Worm (Caenorhabditis elegans): Measurements from ENCODE around the gene mrp-8.

mrp-8 gene

DNA sequence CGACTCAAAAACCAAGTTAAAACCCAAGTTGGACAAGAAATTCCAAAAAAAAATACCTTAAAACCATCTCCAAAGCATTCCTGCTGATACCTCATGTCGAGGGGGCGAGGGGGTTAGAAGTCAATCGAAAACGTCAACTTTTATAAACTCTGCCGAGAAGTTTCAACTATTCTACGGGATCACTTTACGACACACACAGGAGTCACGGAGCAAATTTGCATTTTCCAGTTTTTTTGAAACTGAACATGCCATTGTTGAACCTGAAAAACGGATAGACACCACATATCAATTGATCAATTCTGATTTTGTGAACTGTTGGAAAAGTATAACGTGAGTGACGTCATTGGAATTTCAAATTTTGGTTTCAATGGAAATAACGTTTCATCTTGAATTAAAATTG lies at the start of gene mrp-8:
Gene mrp-8 (minus strand): TSS at position 101 of the 400 bp plus-strand sequence.
- no peak for TF ChIP-seq ceh-36 (tag; optimal IDR thresholded peaks at IDR 0.05)
- no peak for TF ChIP-seq hmbx-1 (tag; optimal IDR thresholded peaks at IDR 0.05)
- no peak for TF ChIP-seq scrt-1 (GFP tag; IDR thresholded peaks at IDR 0.05)
- TF ChIP-seq tbx-37 (GFP tag; conservative IDR thresholded peaks at IDR 0.05), result no peak
- TF ChIP-seq ets-7 (tag; optimal IDR thresholded peaks at IDR 0.05), result no peak
- TF ChIP-seq sea-1 (GFP tag; conservative IDR thresholded peaks at IDR 0.05), result no peak
- TF ChIP-seq ceh-13 (GFP tag; optimal IDR thresholded peaks at IDR 0.05), result no peak
- no peak for TF ChIP-seq ama-1 (optimal IDR thresholded peaks at IDR 0.05)
- no peak for TF ChIP-seq tbx-11 (GFP tag; IDR thresholded peaks at IDR 0.05)
- TF ChIP-seq aly-1 (tag; optimal IDR thresholded peaks at IDR 0.05), result no peak
- no peak for TF ChIP-seq F13C5.2 (tag; optimal IDR thresholded peaks at IDR 0.05)
- no peak for TF ChIP-seq tra-4 (tag; optimal IDR thresholded peaks at IDR 0.05)
- no peak for TF ChIP-seq hmg-4 (GFP tag; optimal IDR thresholded peaks at IDR 0.05)
- no peak for TF ChIP-seq pes-1 (GFP tag; IDR thresholded peaks at IDR 0.05)
- no peak for TF ChIP-seq B0310.2 (tag; optimal IDR thresholded peaks at IDR 0.05)

DNA sequence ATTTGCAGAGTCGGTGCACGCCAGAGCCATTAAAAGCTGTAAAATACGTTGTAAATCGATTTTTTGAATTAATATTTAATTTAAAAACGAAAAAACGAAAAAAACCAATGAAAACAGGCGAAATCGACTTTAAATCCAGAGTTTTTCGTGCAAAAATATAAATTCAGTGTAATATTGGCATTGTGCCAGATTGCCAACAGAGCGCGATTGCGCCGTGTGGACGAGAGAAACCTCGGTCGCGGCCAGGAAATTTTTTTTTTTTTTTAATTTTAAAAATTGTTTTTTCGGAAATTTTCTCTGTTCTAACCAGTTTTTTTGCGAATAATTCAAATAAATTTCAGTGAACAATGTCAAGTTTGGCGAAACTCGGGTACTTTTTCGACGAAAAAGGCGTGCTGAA lies 48.3 kb upstream of the mrp-8 start, which contains the start of the genes pph-4.1 and Y75B8A.31:
Gene pph-4.1 (minus strand): TSS at position 36 of the 400 bp plus-strand sequence.
Gene Y75B8A.31 (plus strand): TSS at position 342 of the 400 bp plus-strand sequence.
- TF ChIP-seq sea-1 (GFP tag; conservative IDR thresholded peaks at IDR 0.05) (0 out of 2 replicates have a peak, but pooled peaks have one; percentile 26), tbx-37 (GFP tag; conservative IDR thresholded peaks at IDR 0.05) (peak; percentile 87), aly-1 (tag; optimal IDR thresholded peaks at IDR 0.05) (no peak), hnd-1 (tag; optimal IDR thresholded peaks at IDR 0.05) (no peak), ama-1 (optimal IDR thresholded peaks at IDR 0.05) (no peak), ets-7 (tag; optimal IDR thresholded peaks at IDR 0.05) (no peak), tbx-11 (GFP tag; IDR thresholded peaks at IDR 0.05) (peak; percentile 52; the same call in 1 of the 2 replicates), pes-1 (GFP tag; IDR thresholded peaks at IDR 0.05) (peak; percentile 74), ceh-36 (tag; optimal IDR thresholded peaks at IDR 0.05) (no peak), ceh-13 (GFP tag; optimal IDR thresholded peaks at IDR 0.05) (peak; percentile 0), hmg-4 (GFP tag; optimal IDR thresholded peaks at IDR 0.05) (no peak), flt-1 (GFP tag; IDR thresholded peaks at IDR 0.05) (peak; percentile 48; the same call in 1 of the 2 replicates), F13C5.2 (tag; optimal IDR thresholded peaks at IDR 0.05) (peak; percentile 10), scrt-1 (GFP tag; IDR thresholded peaks at IDR 0.05) (0 out of 2 replicates have a peak, but pooled peaks have one; percentile 13)

DNA sequence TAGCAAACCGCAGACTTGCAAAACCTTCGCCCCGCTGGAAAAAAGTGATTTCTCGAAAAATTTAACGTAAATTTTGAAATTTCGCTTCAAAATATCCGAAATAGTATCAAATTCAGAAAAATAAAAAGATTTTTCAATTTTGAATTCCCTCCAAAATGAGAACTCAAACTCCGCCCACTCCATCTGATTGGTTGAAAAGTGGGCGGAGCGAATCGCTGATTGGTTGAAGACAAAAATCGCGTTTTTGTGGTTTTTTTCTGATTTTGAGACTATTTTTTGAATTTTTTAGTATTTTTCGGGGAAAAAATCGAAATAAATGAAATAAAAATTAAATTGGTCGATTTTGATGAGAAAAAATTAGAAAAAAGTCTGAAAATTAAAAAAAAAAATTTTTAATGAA lies 46.0 kb upstream of the mrp-8 start:
- no peak for TF ChIP-seq hmg-4 (GFP tag; optimal IDR thresholded peaks at IDR 0.05)
- TF ChIP-seq hmbx-1 (tag; optimal IDR thresholded peaks at IDR 0.05), result no peak
- TF ChIP-seq scrt-1 (GFP tag; IDR thresholded peaks at IDR 0.05), result no peak
- no peak for TF ChIP-seq flt-1 (GFP tag; IDR thresholded peaks at IDR 0.05)
- no peak for TF ChIP-seq B0310.2 (tag; optimal IDR thresholded peaks at IDR 0.05)
- TF ChIP-seq tra-4 (tag; optimal IDR thresholded peaks at IDR 0.05), result no peak
- TF ChIP-seq tbx-11 (GFP tag; IDR thresholded peaks at IDR 0.05), result no peak
- no peak for TF ChIP-seq tbx-37 (GFP tag; conservative IDR thresholded peaks at IDR 0.05)
- TF ChIP-seq hnd-1 (tag; optimal IDR thresholded peaks at IDR 0.05), result no peak
- no peak for TF ChIP-seq sea-1 (GFP tag; conservative IDR thresholded peaks at IDR 0.05)
- TF ChIP-seq pes-1 (GFP tag; IDR thresholded peaks at IDR 0.05), result no peak
- TF ChIP-seq ets-7 (tag; optimal IDR thresholded peaks at IDR 0.05), result no peak
- no peak for TF ChIP-seq F13C5.2 (tag; optimal IDR thresholded peaks at IDR 0.05)
- TF ChIP-seq ama-1 (optimal IDR thresholded peaks at IDR 0.05), result no peak
- TF ChIP-seq ceh-13 (GFP tag; optimal IDR thresholded peaks at IDR 0.05), result no peak
- no peak for TF ChIP-seq ceh-36 (tag; optimal IDR thresholded peaks at IDR 0.05)
- no peak for TF ChIP-seq aly-1 (tag; optimal IDR thresholded peaks at IDR 0.05)

DNA sequence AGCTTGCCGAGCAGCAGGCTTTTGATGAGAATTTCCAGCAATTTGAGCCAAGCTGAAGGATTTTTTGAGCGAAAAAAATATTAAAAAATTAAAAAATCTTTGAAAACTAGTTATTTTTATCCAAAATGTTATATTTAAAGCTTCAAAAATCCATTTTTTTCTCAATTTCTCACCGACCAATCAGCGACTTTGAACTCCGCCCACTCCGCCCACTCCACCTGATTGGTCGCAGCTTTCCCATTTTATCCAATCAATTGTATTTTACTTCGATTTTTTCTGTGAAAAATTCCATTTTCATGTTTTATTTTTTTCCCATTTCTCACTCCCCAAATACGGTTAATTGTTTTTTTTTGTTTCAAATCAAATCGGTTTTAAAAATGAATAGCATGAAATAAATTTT lies 42.0 kb upstream of the mrp-8 start:
- no peak for TF ChIP-seq tbx-11 (GFP tag; IDR thresholded peaks at IDR 0.05)
- no peak for TF ChIP-seq tbx-37 (GFP tag; conservative IDR thresholded peaks at IDR 0.05)
- no peak for TF ChIP-seq ama-1 (optimal IDR thresholded peaks at IDR 0.05)
- TF ChIP-seq F13C5.2 (tag; optimal IDR thresholded peaks at IDR 0.05), result no peak
- TF ChIP-seq scrt-1 (GFP tag; IDR thresholded peaks at IDR 0.05), result no peak
- TF ChIP-seq ceh-36 (tag; optimal IDR thresholded peaks at IDR 0.05), result no peak
- no peak for TF ChIP-seq pes-1 (GFP tag; IDR thresholded peaks at IDR 0.05)
- no peak for TF ChIP-seq ets-7 (tag; optimal IDR thresholded peaks at IDR 0.05)
- TF ChIP-seq ceh-13 (GFP tag; optimal IDR thresholded peaks at IDR 0.05), result no peak
- TF ChIP-seq B0310.2 (tag; optimal IDR thresholded peaks at IDR 0.05), result no peak
- no peak for TF ChIP-seq hmg-4 (GFP tag; optimal IDR thresholded peaks at IDR 0.05)
- TF ChIP-seq sea-1 (GFP tag; conservative IDR thresholded peaks at IDR 0.05), result no peak
- no peak for TF ChIP-seq hnd-1 (tag; optimal IDR thresholded peaks at IDR 0.05)
- no peak for TF ChIP-seq hmbx-1 (tag; optimal IDR thresholded peaks at IDR 0.05)
- TF ChIP-seq tra-4 (tag; optimal IDR thresholded peaks at IDR 0.05), result no peak
- no peak for TF ChIP-seq flt-1 (GFP tag; IDR thresholded peaks at IDR 0.05)
- no peak for TF ChIP-seq aly-1 (tag; optimal IDR thresholded peaks at IDR 0.05)

DNA sequence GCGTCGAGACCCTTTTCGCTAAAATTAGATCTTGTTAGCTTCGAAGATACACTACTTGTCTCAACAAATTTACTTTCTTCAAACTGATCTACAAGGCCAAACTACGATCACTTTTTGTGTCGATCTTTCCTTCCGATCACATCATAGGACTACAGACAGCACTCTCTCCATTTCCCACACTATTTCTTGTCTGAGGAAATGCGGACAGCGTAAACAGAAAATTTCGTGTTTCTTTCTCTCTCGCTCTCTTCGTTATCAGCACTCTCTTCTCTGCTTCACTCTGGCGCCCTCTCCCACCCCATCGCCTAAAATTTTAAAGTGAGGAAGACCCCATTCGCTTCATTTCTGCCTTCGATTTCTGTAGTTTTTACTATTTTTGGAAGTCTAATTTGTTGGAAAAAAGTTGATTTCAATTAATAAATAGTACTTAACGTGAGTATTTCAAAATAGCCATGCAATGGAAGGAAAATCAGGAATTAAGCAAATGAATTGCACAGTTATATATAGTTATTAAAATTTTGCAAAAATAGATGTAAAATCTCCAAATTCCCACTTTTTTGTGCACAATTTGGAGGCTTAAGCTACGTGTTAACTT lies 32.5 kb upstream of the mrp-8 start:
- TF ChIP-seq tbx-11 (GFP tag; IDR thresholded peaks at IDR 0.05) (no peak), B0310.2 (tag; optimal IDR thresholded peaks at IDR 0.05) (no peak), ceh-13 (GFP tag; optimal IDR thresholded peaks at IDR 0.05) (no peak), ceh-36 (tag; optimal IDR thresholded peaks at IDR 0.05) (no peak), ama-1 (optimal IDR thresholded peaks at IDR 0.05) (no peak), F13C5.2 (tag; optimal IDR thresholded peaks at IDR 0.05) (no peak), tra-4 (tag; optimal IDR thresholded peaks at IDR 0.05) (no peak), hnd-1 (tag; optimal IDR thresholded peaks at IDR 0.05) (no peak), flt-1 (GFP tag; IDR thresholded peaks at IDR 0.05) (no peak), ets-7 (tag; optimal IDR thresholded peaks at IDR 0.05) (no peak), scrt-1 (GFP tag; IDR thresholded peaks at IDR 0.05) (no peak), sea-1 (GFP tag; conservative IDR thresholded peaks at IDR 0.05) (no peak), hmg-4 (GFP tag; optimal IDR thresholded peaks at IDR 0.05) (no peak)

DNA sequence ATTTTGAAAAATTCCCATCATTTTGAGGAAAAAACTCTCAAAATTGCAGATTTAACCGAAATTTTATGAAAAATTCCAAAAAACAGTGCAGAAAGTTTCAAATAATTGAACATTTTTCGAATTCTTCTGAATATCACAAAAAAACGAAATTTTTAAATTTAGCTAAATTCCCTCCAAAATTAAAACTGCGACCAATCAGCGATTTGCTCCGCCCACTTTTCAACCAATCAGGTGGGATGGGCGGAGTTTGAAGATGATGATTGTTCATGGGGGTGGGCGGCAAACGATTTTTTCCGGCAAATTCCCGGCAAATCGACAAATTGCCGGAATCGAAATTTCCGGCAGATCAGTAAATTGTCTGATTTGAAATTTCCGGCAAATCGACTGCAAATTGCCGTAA lies 31.3 kb upstream of the mrp-8 start:
- TF ChIP-seq ama-1 (optimal IDR thresholded peaks at IDR 0.05) (no peak), pes-1 (GFP tag; IDR thresholded peaks at IDR 0.05) (no peak), hnd-1 (tag; optimal IDR thresholded peaks at IDR 0.05) (no peak), ets-7 (tag; optimal IDR thresholded peaks at IDR 0.05) (no peak), flt-1 (GFP tag; IDR thresholded peaks at IDR 0.05) (no peak), tra-4 (tag; optimal IDR thresholded peaks at IDR 0.05) (no peak), tbx-11 (GFP tag; IDR thresholded peaks at IDR 0.05) (no peak), hmbx-1 (tag; optimal IDR thresholded peaks at IDR 0.05) (no peak), aly-1 (tag; optimal IDR thresholded peaks at IDR 0.05) (no peak), sea-1 (GFP tag; conservative IDR thresholded peaks at IDR 0.05) (no peak), ceh-13 (GFP tag; optimal IDR thresholded peaks at IDR 0.05) (no peak)

All from whole organism, early embryonic.